Worm (Caenorhabditis elegans): ENCODE measurements around the gene klp-11.
"Not testable (repeated sequence)": the region's sequence is repeated elsewhere in the genome, so short reads cannot be mapped to it uniquely, and the experiment has no call there.

- TF ChIP-seq ceh-36 (tag; optimal IDR thresholded peaks at IDR 0.05); tbx-11 (GFP tag; IDR thresholded peaks at IDR 0.05); ets-7 (tag; optimal IDR thresholded peaks at IDR 0.05); tbx-37 (GFP tag; conservative IDR thresholded peaks at IDR 0.05); pes-1 (GFP tag; IDR thresholded peaks at IDR 0.05); ama-1 (optimal IDR thresholded peaks at IDR 0.05); tra-4 (tag; optimal IDR thresholded peaks at IDR 0.05); F13C5.2 (tag; optimal IDR thresholded peaks at IDR 0.05); flt-1 (GFP tag; IDR thresholded peaks at IDR 0.05); aly-1 (tag; optimal IDR thresholded peaks at IDR 0.05); ceh-13 (GFP tag; optimal IDR thresholded peaks at IDR 0.05); hnd-1 (tag; optimal IDR thresholded peaks at IDR 0.05): not testable (repeated sequence)
Observed at ce11 chrIV:8788048-8788447, 26.2 kb upstream of the klp-11 start, which contains the start of gene C33D9.10.
